Worm (Caenorhabditis elegans): ENCODE results near the gene F42G2.2.

Gene F42G2.2

ce11 chrII:2436757-2437156 is 14.8 kb downstream of the F42G2.2 start:
- no peak for TF ChIP-seq scrt-1 (GFP tag; IDR thresholded peaks at IDR 0.05)
- TF ChIP-seq aly-1 (tag; optimal IDR thresholded peaks at IDR 0.05), result no peak
- no peak for TF ChIP-seq hnd-1 (tag; optimal IDR thresholded peaks at IDR 0.05)
- no peak for TF ChIP-seq tra-4 (tag; optimal IDR thresholded peaks at IDR 0.05)
- TF ChIP-seq tbx-37 (GFP tag; conservative IDR thresholded peaks at IDR 0.05), result no peak
- TF ChIP-seq F13C5.2 (tag; optimal IDR thresholded peaks at IDR 0.05), result no peak
- no peak for TF ChIP-seq ceh-36 (tag; optimal IDR thresholded peaks at IDR 0.05)
- no peak for TF ChIP-seq B0310.2 (tag; optimal IDR thresholded peaks at IDR 0.05)
- TF ChIP-seq ceh-13 (GFP tag; optimal IDR thresholded peaks at IDR 0.05), result no peak
- no peak for TF ChIP-seq pes-1 (GFP tag; IDR thresholded peaks at IDR 0.05)

DNA sequence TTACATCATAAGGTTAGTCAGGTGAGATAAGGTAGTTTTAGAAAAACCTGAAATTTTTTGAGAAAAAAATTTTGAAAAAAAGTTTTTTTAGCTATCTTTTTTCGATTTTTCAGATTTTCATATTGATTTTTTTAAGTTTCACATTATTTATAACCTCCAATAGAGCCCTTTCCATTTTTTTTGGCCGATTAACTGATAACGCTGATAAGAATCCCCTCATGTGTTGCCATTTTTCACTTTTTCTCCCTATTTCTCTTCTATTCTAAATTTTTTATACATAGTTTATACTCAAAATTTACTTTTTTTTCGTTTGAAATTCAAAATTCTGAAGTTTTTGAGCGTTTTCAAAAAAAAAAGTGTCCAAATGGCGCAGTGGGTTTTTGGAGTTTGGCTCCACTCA is 16.2 kb downstream of the F42G2.2 start:
- TF ChIP-seq tbx-11 (GFP tag; IDR thresholded peaks at IDR 0.05) (no peak), sea-1 (GFP tag; conservative IDR thresholded peaks at IDR 0.05) (no peak), ceh-36 (tag; optimal IDR thresholded peaks at IDR 0.05) (no peak), hmg-4 (GFP tag; optimal IDR thresholded peaks at IDR 0.05) (no peak), pes-1 (GFP tag; IDR thresholded peaks at IDR 0.05) (no peak), scrt-1 (GFP tag; IDR thresholded peaks at IDR 0.05) (no peak), ama-1 (optimal IDR thresholded peaks at IDR 0.05) (no peak), ets-7 (tag; optimal IDR thresholded peaks at IDR 0.05) (no peak), aly-1 (tag; optimal IDR thresholded peaks at IDR 0.05) (no peak), F13C5.2 (tag; optimal IDR thresholded peaks at IDR 0.05) (no peak), B0310.2 (tag; optimal IDR thresholded peaks at IDR 0.05) (no peak), ceh-13 (GFP tag; optimal IDR thresholded peaks at IDR 0.05) (no peak), tra-4 (tag; optimal IDR thresholded peaks at IDR 0.05) (no peak)

DNA sequence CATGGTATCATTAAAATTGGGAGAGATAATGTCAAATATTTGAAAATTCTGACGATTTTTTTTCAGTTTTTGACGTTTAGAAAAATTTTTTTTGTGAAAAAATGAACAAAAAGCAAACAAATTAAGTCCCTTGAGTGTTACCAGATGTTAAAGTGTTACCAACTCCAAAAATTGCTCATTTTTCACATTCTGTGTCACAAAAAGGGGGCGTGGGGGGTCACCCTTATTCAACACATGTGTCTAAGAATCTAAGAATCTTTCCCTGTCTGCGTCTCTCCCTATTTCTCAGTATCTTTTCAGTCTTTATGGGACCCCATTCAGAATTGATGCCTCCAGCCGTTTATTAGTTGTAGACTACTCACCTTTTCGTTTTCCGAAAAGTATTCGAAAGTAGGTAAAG is 16.9 kb downstream of the F42G2.2 start:
- TF ChIP-seq ets-7 (tag; optimal IDR thresholded peaks at IDR 0.05), result no peak
- no peak for TF ChIP-seq scrt-1 (GFP tag; IDR thresholded peaks at IDR 0.05)
- no peak for TF ChIP-seq B0310.2 (tag; optimal IDR thresholded peaks at IDR 0.05)
- TF ChIP-seq tra-4 (tag; optimal IDR thresholded peaks at IDR 0.05), result no peak
- TF ChIP-seq pes-1 (GFP tag; IDR thresholded peaks at IDR 0.05), result no peak
- TF ChIP-seq flt-1 (GFP tag; IDR thresholded peaks at IDR 0.05), result no peak
- no peak for TF ChIP-seq hnd-1 (tag; optimal IDR thresholded peaks at IDR 0.05)
- TF ChIP-seq tbx-11 (GFP tag; IDR thresholded peaks at IDR 0.05), result no peak
- TF ChIP-seq hmbx-1 (tag; optimal IDR thresholded peaks at IDR 0.05), result no peak
- TF ChIP-seq sea-1 (GFP tag; conservative IDR thresholded peaks at IDR 0.05), result no peak
- no peak for TF ChIP-seq ama-1 (optimal IDR thresholded peaks at IDR 0.05)
- no peak for TF ChIP-seq hmg-4 (GFP tag; optimal IDR thresholded peaks at IDR 0.05)
- no peak for TF ChIP-seq tbx-37 (GFP tag; conservative IDR thresholded peaks at IDR 0.05)
- no peak for TF ChIP-seq F13C5.2 (tag; optimal IDR thresholded peaks at IDR 0.05)
- no peak for TF ChIP-seq ceh-13 (GFP tag; optimal IDR thresholded peaks at IDR 0.05)

ce11 chrII:2440312-2440711 is 18.3 kb downstream of the F42G2.2 start:
- TF ChIP-seq pes-1 (GFP tag; IDR thresholded peaks at IDR 0.05), result no peak
- TF ChIP-seq ets-7 (tag; optimal IDR thresholded peaks at IDR 0.05), result no peak
- TF ChIP-seq B0310.2 (tag; optimal IDR thresholded peaks at IDR 0.05), result no peak

- no peak for TF ChIP-seq ama-1 (optimal IDR thresholded peaks at IDR 0.05)
- no peak for TF ChIP-seq pes-1 (GFP tag; IDR thresholded peaks at IDR 0.05)
- no peak for TF ChIP-seq hnd-1 (tag; optimal IDR thresholded peaks at IDR 0.05)
- TF ChIP-seq aly-1 (tag; optimal IDR thresholded peaks at IDR 0.05), result no peak
- no peak for TF ChIP-seq B0310.2 (tag; optimal IDR thresholded peaks at IDR 0.05)
- TF ChIP-seq flt-1 (GFP tag; IDR thresholded peaks at IDR 0.05), result no peak
- no peak for TF ChIP-seq ceh-36 (tag; optimal IDR thresholded peaks at IDR 0.05)
- TF ChIP-seq hmbx-1 (tag; optimal IDR thresholded peaks at IDR 0.05), result no peak
- no peak for TF ChIP-seq sea-1 (GFP tag; conservative IDR thresholded peaks at IDR 0.05)
Observed at ce11 chrII:2442243-2442642, 20.2 kb downstream of the F42G2.2 start.

DNA sequence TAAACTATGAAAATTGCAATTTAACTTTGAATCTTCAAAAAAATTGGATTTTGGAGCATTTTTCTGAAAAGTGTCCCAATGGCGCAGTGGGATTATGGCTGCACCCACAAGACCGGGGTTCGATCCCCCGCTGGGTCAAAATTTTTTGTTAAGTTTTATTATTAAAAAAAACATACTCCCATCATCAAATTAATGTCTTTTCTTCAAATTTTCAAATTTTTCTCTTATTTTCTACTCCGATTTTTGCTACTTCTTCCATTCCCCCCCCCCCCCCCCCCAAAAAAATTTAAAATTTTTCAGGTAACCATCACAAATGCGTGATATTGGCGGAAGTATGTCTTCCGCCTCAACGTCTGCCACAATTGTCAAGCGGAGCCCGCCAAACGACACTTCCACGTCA is 21.0 kb downstream of the F42G2.2 start, which contains the start of gene vab-19:
Gene vab-19, plus strand, starts transcription at position 301 of the 400 bp plus-strand sequence.
- TF ChIP-seq hmg-4 (GFP tag; optimal IDR thresholded peaks at IDR 0.05), result no peak
- no peak for TF ChIP-seq sea-1 (GFP tag; conservative IDR thresholded peaks at IDR 0.05)
- TF ChIP-seq tra-4 (tag; optimal IDR thresholded peaks at IDR 0.05), result no peak
- TF ChIP-seq ceh-36 (tag; optimal IDR thresholded peaks at IDR 0.05), result no peak
- TF ChIP-seq F13C5.2 (tag; optimal IDR thresholded peaks at IDR 0.05), result no peak
- TF ChIP-seq hmbx-1 (tag; optimal IDR thresholded peaks at IDR 0.05), result no peak

DNA sequence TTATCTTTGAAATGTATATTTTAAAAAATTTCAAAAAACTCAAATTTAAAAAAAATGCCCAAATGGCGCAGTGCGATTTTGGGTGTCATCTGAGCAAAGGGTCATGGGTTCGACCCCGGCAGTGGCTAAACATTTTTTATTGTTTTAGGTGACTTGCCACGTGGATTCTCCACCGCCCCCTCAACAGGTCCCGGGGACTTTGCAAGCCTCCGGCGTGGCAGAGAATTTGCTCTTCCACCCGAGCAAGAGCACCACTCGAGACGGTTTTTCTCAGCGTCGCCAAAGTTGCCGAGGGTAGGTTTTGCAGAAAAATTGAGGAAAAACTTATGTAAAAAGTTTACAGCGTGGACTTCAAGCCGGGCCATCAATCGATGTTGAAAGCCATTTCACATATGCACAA is 23.2 kb downstream of the F42G2.2 start:
- no peak for TF ChIP-seq ceh-13 (GFP tag; optimal IDR thresholded peaks at IDR 0.05)
- TF ChIP-seq hmbx-1 (tag; optimal IDR thresholded peaks at IDR 0.05), result no peak
- no peak for TF ChIP-seq ceh-36 (tag; optimal IDR thresholded peaks at IDR 0.05)
- TF ChIP-seq tra-4 (tag; optimal IDR thresholded peaks at IDR 0.05), result no peak
- no peak for TF ChIP-seq sea-1 (GFP tag; conservative IDR thresholded peaks at IDR 0.05)
- TF ChIP-seq aly-1 (tag; optimal IDR thresholded peaks at IDR 0.05), result no peak
- no peak for TF ChIP-seq pes-1 (GFP tag; IDR thresholded peaks at IDR 0.05)
- no peak for TF ChIP-seq tbx-11 (GFP tag; IDR thresholded peaks at IDR 0.05)
- no peak for TF ChIP-seq F13C5.2 (tag; optimal IDR thresholded peaks at IDR 0.05)
- TF ChIP-seq scrt-1 (GFP tag; IDR thresholded peaks at IDR 0.05), result no peak
- no peak for TF ChIP-seq ets-7 (tag; optimal IDR thresholded peaks at IDR 0.05)
- TF ChIP-seq ama-1 (optimal IDR thresholded peaks at IDR 0.05), result no peak
- no peak for TF ChIP-seq hmg-4 (GFP tag; optimal IDR thresholded peaks at IDR 0.05)
- TF ChIP-seq tbx-37 (GFP tag; conservative IDR thresholded peaks at IDR 0.05), result no peak
- TF ChIP-seq hnd-1 (tag; optimal IDR thresholded peaks at IDR 0.05), result no peak

DNA sequence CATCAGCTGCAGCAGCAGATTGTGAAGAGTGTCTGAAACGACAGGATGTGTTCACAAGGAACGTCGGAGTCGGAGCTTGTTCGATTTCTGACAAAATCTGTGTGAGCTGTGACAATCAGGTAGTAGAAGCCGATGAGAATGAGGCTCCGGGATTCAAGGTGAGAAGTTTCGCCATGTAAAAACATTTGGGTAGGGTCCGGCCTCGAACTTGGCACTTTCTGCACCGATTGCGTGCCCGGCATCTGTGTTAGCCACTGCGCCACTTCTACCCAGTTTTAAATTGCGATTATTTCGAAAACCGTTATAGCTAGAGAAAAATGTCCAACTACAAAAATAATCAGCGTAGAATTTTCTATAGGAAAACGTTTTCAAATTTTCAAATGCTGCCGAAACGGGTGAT is 24.7 kb downstream of the F42G2.2 start:
- TF ChIP-seq hmbx-1 (tag; optimal IDR thresholded peaks at IDR 0.05) (no peak), ceh-36 (tag; optimal IDR thresholded peaks at IDR 0.05) (no peak), tra-4 (tag; optimal IDR thresholded peaks at IDR 0.05) (no peak), hmg-4 (GFP tag; optimal IDR thresholded peaks at IDR 0.05) (no peak), ama-1 (optimal IDR thresholded peaks at IDR 0.05) (no peak), tbx-11 (GFP tag; IDR thresholded peaks at IDR 0.05) (no peak), pes-1 (GFP tag; IDR thresholded peaks at IDR 0.05) (no peak)
